Worm (Caenorhabditis elegans) whole organism, mixed stage, embryonic: Measurements from ENCODE around the gene ckb-4.

Experiments
- ces-1 ChIP-seq: fragments of 150-350 bp; optimal IDR thresholded peaks from 2 replicates; lab custom pipeline; 2014; ENCODE audit warnings: missing biosample characterization, missing genetic modification reagents, missing genetic modification characterization
- lin-13 ChIP-seq: fragments of 150-350 bp; optimal IDR thresholded peaks from 2 replicates; lab custom pipeline; 2014; ENCODE audit warnings: missing biosample characterization, missing genetic modification characterization
- lsy-2 ChIP-seq: fragments of 150-350 bp; optimal IDR thresholded peaks from 2 replicates; lab custom pipeline; 2014; ENCODE audit warnings: missing biosample characterization, missing genetic modification characterization
- nhr-12 ChIP-seq: fragments of 150-350 bp; optimal IDR thresholded peaks from 2 replicates; lab custom pipeline; 2014; ENCODE audit warnings: missing biosample characterization, missing genetic modification characterization
- nhr-76 ChIP-seq: sonication (generic microtip); optimal IDR thresholded peaks from 2 replicates; lab custom pipeline; 2017; ENCODE audit warnings: missing biosample characterization, missing genetic modification characterization

- TF ChIP-seq nhr-12 (tag; lab: Kevin White, UChicago): no peak
- TF ChIP-seq lsy-2: no peak
- TF ChIP-seq lin-13 (tag; lab: Kevin White, UChicago): no peak
- no peak for TF ChIP-seq ces-1 (GFP tag; lab: Kevin White, UChicago)
- no peak for TF ChIP-seq nhr-76 (tag; lab: Kevin White, UChicago)
Measured at ce11 chrV:2150876-2151275, 41.6 kb upstream of the ckb-4 start, which contains the start of gene C45H4.13.
